Worm (Caenorhabditis elegans) whole organism, mixed stage, embryonic: ENCODE data around the gene enpl-1.

ENCODE experiments used
- M03D4.4 ChIP-seq: sonication (generic microtip); optimal IDR thresholded peaks from 2 replicates; lab custom pipeline; 2017; ENCODE audit warnings: mild to moderate bottlenecking, missing genetic modification characterization, missing compliant biosample characterization
- blmp-1 ChIP-seq: fragments of 150-350 bp; optimal IDR thresholded peaks from 2 replicates; lab custom pipeline; 2014; ENCODE audit warnings: missing biosample characterization, missing genetic modification characterization
- ceh-39 ChIP-seq: fragments of 150-350 bp; optimal IDR thresholded peaks from 2 replicates; lab custom pipeline; 2014; ENCODE audit warnings: missing biosample characterization, missing genetic modification characterization
- ceh-43 ChIP-seq: fragments of 200-800 bp; sonication (Bioruptor generic); optimal IDR thresholded peaks from 2 replicates; lab custom pipeline; 2018; ENCODE audit warnings: mild to moderate bottlenecking, missing genetic modification characterization, moderate library complexity, missing compliant biosample characterization
- ceh-83 ChIP-seq: fragments of 200-800 bp; sonication (Bioruptor generic); optimal IDR thresholded peaks from 2 replicates; lab custom pipeline; 2018; ENCODE audit warnings: mild to moderate bottlenecking, missing genetic modification characterization, missing compliant biosample characterization
- ces-1 ChIP-seq: fragments of 150-350 bp; optimal IDR thresholded peaks from 2 replicates; lab custom pipeline; 2014; ENCODE audit warnings: missing biosample characterization, missing genetic modification reagents, missing genetic modification characterization
- cnd-1 ChIP-seq: fragments of 200-800 bp; sonication (Bioruptor generic); optimal IDR thresholded peaks from 2 replicates; lab custom pipeline; 2018; ENCODE audit warnings: mild to moderate bottlenecking, missing genetic modification characterization, missing compliant biosample characterization
- drap-1 ChIP-seq: fragments of 200-800 bp; sonication (Bioruptor generic); optimal IDR thresholded peaks from 3 replicates; lab custom pipeline; 2018; ENCODE audit warnings: mild to moderate bottlenecking, missing genetic modification characterization, missing compliant biosample characterization
- elt-1 ChIP-seq: sonication (generic microtip); optimal IDR thresholded peaks from 2 replicates; lab custom pipeline; 2017; ENCODE audit warnings: missing genetic modification characterization, mild to moderate bottlenecking, missing compliant biosample characterization, antibody characterized with exemption, moderate library complexity, borderline replicate concordance; ENCODE audit not compliant: insufficient read depth
- flh-1 ChIP-seq: fragments of 200-800 bp; sonication (Bioruptor generic); optimal IDR thresholded peaks from 2 replicates; lab custom pipeline; 2018; ENCODE audit warnings: mild to moderate bottlenecking, missing genetic modification characterization, moderate library complexity, missing compliant biosample characterization
- ham-2 ChIP-seq: fragments of 200-800 bp; sonication (Bioruptor generic); optimal IDR thresholded peaks from 2 replicates; lab custom pipeline; 2018; ENCODE audit warnings: mild to moderate bottlenecking, missing genetic modification characterization, missing compliant biosample characterization
- hlh-1 ChIP-seq: fragments of 150-350 bp; optimal IDR thresholded peaks from 2 replicates; lab custom pipeline; 2014; ENCODE audit warnings: missing biosample characterization, missing genetic modification reagents, missing genetic modification characterization
- lin-32 ChIP-seq: fragments of 200-800 bp; sonication (Bioruptor generic); optimal IDR thresholded peaks from 2 replicates; lab custom pipeline; 2018; ENCODE audit warnings: mild to moderate bottlenecking, missing genetic modification characterization, missing compliant biosample characterization
- lsy-2 ChIP-seq: fragments of 150-350 bp; optimal IDR thresholded peaks from 2 replicates; lab custom pipeline; 2014; ENCODE audit warnings: missing biosample characterization, missing genetic modification characterization
- mep-1 ChIP-seq: fragments of 150-350 bp; optimal IDR thresholded peaks from 2 replicates; lab custom pipeline; 2017; ENCODE audit warnings: missing biosample characterization, missing genetic modification reagents, missing genetic modification characterization, inconsistent platforms
- mls-2 ChIP-seq: sonication (generic microtip); optimal IDR thresholded peaks from 2 replicates; lab custom pipeline; 2016; ENCODE audit warnings: mild to moderate bottlenecking, missing genetic modification characterization, moderate library complexity, missing compliant biosample characterization
- nhr-12 ChIP-seq: fragments of 150-350 bp; optimal IDR thresholded peaks from 2 replicates; lab custom pipeline; 2014; ENCODE audit warnings: missing biosample characterization, missing genetic modification characterization
- nhr-2 ChIP-seq: fragments of 150-350 bp; optimal IDR thresholded peaks from 2 replicates; lab custom pipeline; 2014; ENCODE audit warnings: missing biosample characterization, missing genetic modification characterization
- nhr-237 ChIP-seq: fragments of 150-350 bp; optimal IDR thresholded peaks from 2 replicates; lab custom pipeline; 2014; ENCODE audit warnings: missing biosample characterization, missing genetic modification characterization
- nhr-28 ChIP-seq: fragments of 150-350 bp; optimal IDR thresholded peaks from 2 replicates; lab custom pipeline; 2014; ENCODE audit warnings: missing biosample characterization, missing genetic modification characterization
- nhr-76 ChIP-seq: sonication (generic microtip); optimal IDR thresholded peaks from 2 replicates; lab custom pipeline; 2017; ENCODE audit warnings: missing biosample characterization, missing genetic modification characterization
- pha-4 ChIP-seq: fragments of 150-350 bp; optimal IDR thresholded peaks from 2 replicates; lab custom pipeline; 2018; ENCODE audit warnings: missing biosample characterization, missing genetic modification reagents, missing genetic modification characterization
- sem-2 ChIP-seq: fragments of 200-800 bp; sonication (Bioruptor generic); optimal IDR thresholded peaks from 2 replicates; lab custom pipeline; 2018; ENCODE audit warnings: mild to moderate bottlenecking, missing genetic modification characterization, missing compliant biosample characterization
- snpc-4 ChIP-seq: fragments of 150-350 bp; optimal IDR thresholded peaks from 2 replicates; lab custom pipeline; 2014; ENCODE audit warnings: missing biosample characterization, missing genetic modification characterization
- sptf-1 ChIP-seq: sonication (generic microtip); optimal IDR thresholded peaks from 2 replicates; lab custom pipeline; 2017; ENCODE audit warnings: mild to moderate bottlenecking, missing genetic modification characterization, moderate library complexity, missing compliant biosample characterization
- tbx-8 ChIP-seq: fragments of 200-800 bp; sonication (Bioruptor generic); optimal IDR thresholded peaks from 2 replicates; lab custom pipeline; 2018; ENCODE audit warnings: mild to moderate bottlenecking, missing genetic modification characterization, moderate library complexity, missing compliant biosample characterization
- unc-120 ChIP-seq: sonication (generic microtip); optimal IDR thresholded peaks from 2 replicates; lab custom pipeline; 2017; ENCODE audit warnings: missing genetic modification characterization, missing compliant biosample characterization; ENCODE audit not compliant: poor library complexity, severe bottlenecking
- unc-62 ChIP-seq: fragments of 150-350 bp; optimal IDR thresholded peaks from 2 replicates; lab custom pipeline; 2014; ENCODE audit warnings: missing biosample characterization, missing genetic modification reagents, missing genetic modification characterization
- zip-8 ChIP-seq: fragments of 150-350 bp; optimal IDR thresholded peaks from 2 replicates; lab custom pipeline; 2014; ENCODE audit warnings: missing biosample characterization, missing genetic modification characterization
- ztf-11 ChIP-seq: fragments of 150-350 bp; optimal IDR thresholded peaks from 2 replicates; lab custom pipeline; 2014; ENCODE audit warnings: missing biosample characterization, missing genetic modification characterization

Gene enpl-1

ce11 chrIV:11143228-11143444, 24.0 kb downstream of the enpl-1 start, which contains the start of gene F01G4.4:
F01G4.4 (plus strand) TSS chrIV:11143345.
- no peak for TF ChIP-seq elt-1
- TF ChIP-seq ces-1 (GFP tag; lab: Kevin White, UChicago), result no peak
- TF ChIP-seq M03D4.4 (tag; lab: Kevin White, UChicago), result no peak
- TF ChIP-seq mep-1 (tag; lab: Kevin White, UChicago), result no peak
- no peak for TF ChIP-seq nhr-28 (tag; lab: Kevin White, UChicago)
- no peak for TF ChIP-seq hlh-1 (tag; lab: Kevin White, UChicago)
- no peak for TF ChIP-seq lin-32 (GFP tag; lab: Kevin White, UChicago)
- TF ChIP-seq blmp-1 (tag; lab: Kevin White, UChicago), result no peak
- TF ChIP-seq drap-1, result no peak
- no peak for TF ChIP-seq nhr-2 (tag; lab: Kevin White, UChicago)
- no peak for TF ChIP-seq sem-2 (GFP tag; lab: Kevin White, UChicago)
- TF ChIP-seq nhr-237, result no peak

DNA sequence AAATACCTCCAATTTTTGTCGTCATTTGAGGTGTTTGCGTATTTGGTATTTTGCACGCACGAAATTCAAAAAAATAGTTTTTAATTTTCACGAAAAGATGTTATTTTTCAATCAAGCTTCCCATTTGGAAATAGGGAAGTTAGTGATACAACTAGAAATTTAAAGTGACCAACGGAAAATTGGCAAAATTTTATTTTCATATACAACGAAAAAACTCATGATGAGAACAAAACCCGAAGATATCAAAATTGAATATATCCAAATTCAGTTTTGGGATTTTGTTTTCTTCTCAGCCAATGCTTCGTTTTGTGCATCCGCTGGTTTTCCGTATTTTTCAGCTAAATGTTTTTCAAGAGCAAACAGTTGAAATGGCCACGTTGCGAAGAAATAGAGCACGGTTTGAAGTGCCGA, 26.8 kb downstream of the enpl-1 start:
- no peak for TF ChIP-seq tbx-8
- TF ChIP-seq mls-2, result no peak
- no peak for TF ChIP-seq lsy-2
- no peak for TF ChIP-seq ceh-83 (GFP tag; lab: Kevin White, UChicago)
- TF ChIP-seq mep-1 (tag; lab: Kevin White, UChicago), result no peak
- TF ChIP-seq unc-62 (GFP tag; lab: Kevin White, UChicago), result no peak
- TF ChIP-seq cnd-1, result no peak
- TF ChIP-seq elt-1, result no peak
- no peak for TF ChIP-seq nhr-28 (tag; lab: Kevin White, UChicago)
- no peak for TF ChIP-seq ham-2 (GFP tag; lab: Kevin White, UChicago)
- TF ChIP-seq M03D4.4 (tag; lab: Kevin White, UChicago), result no peak
- no peak for TF ChIP-seq hlh-1 (tag; lab: Kevin White, UChicago)
- no peak for TF ChIP-seq unc-120
- no peak for TF ChIP-seq sptf-1 (tag; lab: Kevin White, UChicago)
- TF ChIP-seq nhr-237, result no peak
- no peak for TF ChIP-seq zip-8 (tag; lab: Kevin White, UChicago)
- no peak for TF ChIP-seq ces-1 (GFP tag; lab: Kevin White, UChicago)
- TF ChIP-seq ceh-43 (GFP tag; lab: Kevin White, UChicago), result no peak
- no peak for TF ChIP-seq nhr-76
- TF ChIP-seq flh-1 (GFP tag; lab: Kevin White, UChicago), result no peak

DNA sequence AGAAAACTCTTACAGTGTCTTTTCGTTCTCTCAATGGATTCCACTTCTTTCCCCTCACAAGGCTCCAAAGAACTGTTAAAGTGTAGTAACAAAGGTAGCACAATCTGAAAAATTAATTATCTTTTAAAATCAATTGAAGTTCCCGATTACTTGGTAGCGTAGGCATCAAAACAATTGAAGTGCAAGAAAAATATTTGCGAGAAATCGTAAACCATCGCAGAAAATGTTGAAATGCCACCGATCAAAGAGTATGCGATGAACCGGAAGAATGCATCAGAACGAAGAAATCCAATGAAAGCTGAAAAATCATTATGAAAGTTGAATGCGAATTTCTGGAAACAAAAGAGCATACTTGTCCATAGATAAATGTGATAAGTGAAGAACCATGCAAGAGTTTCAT, 27.4 kb downstream of the enpl-1 start:
- TF ChIP-seq tbx-8 (no peak), pha-4 (tag; lab: Kevin White, UChicago) (no peak), nhr-237 (no peak), flh-1 (GFP tag; lab: Kevin White, UChicago) (no peak), snpc-4 (tag; lab: Kevin White, UChicago) (no peak), blmp-1 (tag; lab: Kevin White, UChicago) (no peak), ceh-83 (GFP tag; lab: Kevin White, UChicago) (no peak), lsy-2 (no peak), ceh-39 (tag; lab: Kevin White, UChicago) (no peak), M03D4.4 (tag; lab: Kevin White, UChicago) (no peak)

ce11 chrIV:11146962-11147470, 27.9 kb downstream of the enpl-1 start, which contains the start of gene pigq-1:
pigq-1 (minus strand) TSS chrIV:11147247.
- no peak for TF ChIP-seq elt-1
- no peak for TF ChIP-seq tbx-8
- TF ChIP-seq ham-2 (GFP tag; lab: Kevin White, UChicago), result no peak
- TF ChIP-seq unc-120, result no peak
- no peak for TF ChIP-seq hlh-1 (tag; lab: Kevin White, UChicago)
- no peak for TF ChIP-seq pha-4 (tag; lab: Kevin White, UChicago)
- no peak for TF ChIP-seq nhr-237
- no peak for TF ChIP-seq sem-2 (GFP tag; lab: Kevin White, UChicago)

DNA sequence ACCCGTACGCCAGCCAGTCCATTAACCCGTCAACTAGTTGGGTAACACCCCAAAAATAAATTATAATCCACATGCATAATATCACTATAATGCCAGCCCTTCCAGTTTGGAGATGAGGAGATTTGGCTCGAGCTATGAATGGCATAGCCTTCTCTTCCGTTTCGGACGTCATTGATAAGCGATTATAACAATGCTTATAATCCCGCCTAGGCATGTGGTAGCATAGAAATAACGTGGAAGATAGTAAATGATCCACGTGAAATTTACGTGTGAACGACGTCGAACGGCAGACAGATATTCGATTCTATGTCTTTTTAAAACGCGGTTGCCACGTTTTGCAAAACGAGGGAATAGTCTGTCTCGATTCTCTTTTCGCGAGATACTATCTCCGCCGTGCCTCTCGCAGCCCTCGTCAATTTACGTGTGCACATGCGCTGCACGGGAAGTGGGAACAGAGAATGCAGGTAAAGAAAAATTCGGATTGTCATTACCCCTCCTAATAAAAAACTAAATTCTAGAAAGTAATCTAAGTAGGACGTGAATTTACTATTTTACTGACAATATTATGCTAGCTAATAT, 29.8 kb downstream of the enpl-1 start:
- no peak for TF ChIP-seq zip-8 (tag; lab: Kevin White, UChicago)
- TF ChIP-seq nhr-237, result no peak
- TF ChIP-seq nhr-28 (tag; lab: Kevin White, UChicago), result no peak
- TF ChIP-seq ham-2 (GFP tag; lab: Kevin White, UChicago), result no peak
- TF ChIP-seq ztf-11 (tag; lab: Kevin White, UChicago), result no peak
- no peak for TF ChIP-seq pha-4 (tag; lab: Kevin White, UChicago)
- TF ChIP-seq mls-2, result no peak
- no peak for TF ChIP-seq lsy-2
- no peak for TF ChIP-seq nhr-12
